Worm (Caenorhabditis elegans): ENCODE measurements around the gene Y46G5A.20.

Y46G5A.20 gene

ce11 chrII:12823437-12823836 lies 12.6 kb downstream of the Y46G5A.20 start, which contains the start of gene Y46G5A.36:
Y46G5A.36 (plus strand) TSS chrII:12823679.
- TF ChIP-seq zag-1 (tag; optimal IDR thresholded peaks at IDR 0.05) (no peak), crh-2 (tag; optimal IDR thresholded peaks at IDR 0.05) (peak; percentile 8), fos-1 (tag; optimal IDR thresholded peaks at IDR 0.05) (peak; percentile 59), sma-9 (GFP tag; optimal IDR thresholded peaks at IDR 0.05) (peak; percentile 21), sma-9 (tag; optimal IDR thresholded peaks at IDR 0.05) (no peak)

- no peak for TF ChIP-seq nhr-11 (tag; optimal IDR thresholded peaks at IDR 0.05)
- no peak for TF ChIP-seq ztf-1 (GFP tag; conservative IDR thresholded peaks at IDR 0.05)
- no peak for TF ChIP-seq skn-1 (tag; optimal IDR thresholded peaks at IDR 0.05)
- TF ChIP-seq lsy-2 (tag; optimal IDR thresholded peaks at IDR 0.05) = no peak
Measured at ce11 chrII:12824463-12824862, 13.7 kb downstream of the Y46G5A.20 start.

ce11 chrII:12826752-12827151 lies 15.9 kb downstream of the Y46G5A.20 start, which contains the start of gene Y46G5A.38:
Y46G5A.38 (plus strand) TSS chrII:12827052.
- no peak for TF ChIP-seq ceh-82 (tag; optimal IDR thresholded peaks at IDR 0.05)
- TF ChIP-seq nhr-23 (tag; optimal IDR thresholded peaks at IDR 0.05) = no peak
- no peak for TF ChIP-seq ZK546.5 (tag; optimal IDR thresholded peaks at IDR 0.05)
- no peak for TF ChIP-seq Y55F3AM.14 (GFP tag; optimal IDR thresholded peaks at IDR 0.05)

ce11 chrII:12828863-12829262 lies 18.1 kb downstream of the Y46G5A.20 start, which contains the start of gene Y46G5A.23:
Y46G5A.23 (minus strand) TSS chrII:12828963.
- TF ChIP-seq egl-27 (tag; optimal IDR thresholded peaks at IDR 0.05) (no peak), nhr-23 (tag; optimal IDR thresholded peaks at IDR 0.05) (no peak), nhr-21 (tag; optimal IDR thresholded peaks at IDR 0.05) (no peak), ceh-82 (tag; optimal IDR thresholded peaks at IDR 0.05) (no peak), unc-62 (GFP tag; optimal IDR thresholded peaks at IDR 0.05) (no peak), nhr-237 (tag; optimal IDR thresholded peaks at IDR 0.05) (no peak), fos-1 (tag; optimal IDR thresholded peaks at IDR 0.05) (no peak), alr-1 (tag; optimal IDR thresholded peaks at IDR 0.05) (no peak), nhr-12 (tag; optimal IDR thresholded peaks at IDR 0.05) (no peak), nhr-6 (tag; optimal IDR thresholded peaks at IDR 0.05) (no peak), zag-1 (tag; optimal IDR thresholded peaks at IDR 0.05) (no peak)

ce11 chrII:12830347-12830746 lies 19.5 kb downstream of the Y46G5A.20 start, which contains the start of gene bcmo-1:
bcmo-1 (plus strand) TSS chrII:12830676.
- no peak for TF ChIP-seq snpc-4 (tag; optimal IDR thresholded peaks at IDR 0.05)
- no peak for TF ChIP-seq C34F6.9 (tag; optimal IDR thresholded peaks at IDR 0.05)

- no peak for TF ChIP-seq blmp-1 (tag; optimal IDR thresholded peaks at IDR 0.05; ENCODE audit: insufficient read depth)
- no peak for TF ChIP-seq mbf-1 (tag; optimal IDR thresholded peaks at IDR 0.05)
- TF ChIP-seq skn-1 (tag; optimal IDR thresholded peaks at IDR 0.05) = no peak
- TF ChIP-seq ceh-82 (tag; optimal IDR thresholded peaks at IDR 0.05) = no peak
- TF ChIP-seq elt-3 (tag; optimal IDR thresholded peaks at IDR 0.05) = no peak
- TF ChIP-seq alr-1 (tag; optimal IDR thresholded peaks at IDR 0.05) = no peak
- no peak for TF ChIP-seq F13H6.1 (tag; optimal IDR thresholded peaks at IDR 0.05)
- TF ChIP-seq C34F6.9 (tag; optimal IDR thresholded peaks at IDR 0.05) = no peak
- TF ChIP-seq ceh-16 (tag; optimal IDR thresholded peaks at IDR 0.05) = no peak
- no peak for TF ChIP-seq unc-62 (GFP tag; optimal IDR thresholded peaks at IDR 0.05)
- no peak for TF ChIP-seq nhr-6 (tag; optimal IDR thresholded peaks at IDR 0.05)
- TF ChIP-seq aly-2 (tag; optimal IDR thresholded peaks at IDR 0.05) = no peak
Measured at ce11 chrII:12840057-12840456, 29.2 kb downstream of the Y46G5A.20 start, which contains the start of gene lgc-35. lgc-35 (minus strand) TSS chrII:12840157.

- TF ChIP-seq Y55F3AM.14 (GFP tag; optimal IDR thresholded peaks at IDR 0.05) (no peak), ztf-1 (GFP tag; conservative IDR thresholded peaks at IDR 0.05) (no peak), snpc-4 (tag; optimal IDR thresholded peaks at IDR 0.05) (no peak), lin-13 (GFP tag; optimal IDR thresholded peaks at IDR 0.05) (no peak), ztf-11 (tag; optimal IDR thresholded peaks at IDR 0.05) (no peak), nhr-25 (tag; optimal IDR thresholded peaks at IDR 0.05) (no peak), nhr-10 (tag; optimal IDR thresholded peaks at IDR 0.05) (no peak), mab-5 (tag; optimal IDR thresholded peaks at IDR 0.05) (no peak), nhr-11 (tag; optimal IDR thresholded peaks at IDR 0.05) (no peak), ama-1 (optimal IDR thresholded peaks at IDR 0.05) (no peak), fos-1 (tag; optimal IDR thresholded peaks at IDR 0.05) (no peak), sma-9 (GFP tag; optimal IDR thresholded peaks at IDR 0.05) (no peak), sma-9 (tag; optimal IDR thresholded peaks at IDR 0.05) (no peak), ZK546.5 (tag; optimal IDR thresholded peaks at IDR 0.05) (no peak), C34F6.9 (tag; optimal IDR thresholded peaks at IDR 0.05) (no peak), ztf-4 (tag; optimal IDR thresholded peaks at IDR 0.05) (no peak), aly-2 (tag; optimal IDR thresholded peaks at IDR 0.05) (no peak)
Measured at ce11 chrII:12847736-12848135, 36.9 kb downstream of the Y46G5A.20 start, which contains the start of gene pes-10. pes-10 (minus strand) TSS chrII:12847836.
